Fruit fly (Drosophila melanogaster) whole organism, embryonic: Measurements from ENCODE around the gene CG11836.

Experiments used
- Ada2b ChIP-seq: fragments of 200-800 bp; sonication (Bioruptor generic); IDR thresholded peaks from 2 replicates; pipeline ENCODE4 v1.3.6; 2022; ENCODE audit warnings: missing biosample characterization, missing genetic modification characterization
- Awh ChIP-seq: fragments of 200-800 bp; sonication (Bioruptor generic); IDR thresholded peaks from 2 replicates; pipeline ENCODE4, ENCODE4 v1.3.6; 2022; ENCODE audit warnings: missing biosample characterization, missing genetic modification characterization
- BEAF-32 ChIP-seq: fragments of 200-800 bp; sonication (Bioruptor generic); optimal IDR thresholded peaks from 3 replicates; lab custom pipeline; 2017; ENCODE audit warnings: missing biosample characterization, missing genetic modification characterization, mild to moderate bottlenecking, moderate library complexity, missing genetic modification reagents
- CG10209 ChIP-seq: fragments of 200-800 bp; sonication (Bioruptor generic); optimal IDR thresholded peaks from 3 replicates; lab custom pipeline; 2017; ENCODE audit warnings: missing biosample characterization, mild to moderate bottlenecking, missing genetic modification characterization, missing genetic modification reagents
- CG10267 ChIP-seq: fragments of 200-800 bp; sonication (Bioruptor generic); optimal IDR thresholded peaks from 2 replicates; lab custom pipeline; 2018; ENCODE audit warnings: missing biosample characterization, mild to moderate bottlenecking, missing genetic modification characterization, moderate library complexity
- CG10462 ChIP-seq: fragments of 200-800 bp; sonication (Bioruptor generic); optimal IDR thresholded peaks from 2 replicates; lab custom pipeline; 2016; ENCODE audit warnings: missing biosample characterization, missing genetic modification characterization
- CG12299 ChIP-seq: fragments of 200-800 bp; sonication (Bioruptor generic); optimal IDR thresholded peaks from 2 replicates; lab custom pipeline; 2018; ENCODE audit warnings: missing biosample characterization, mild to moderate bottlenecking, missing genetic modification characterization
- CG14014 ChIP-seq: fragments of 200-800 bp; sonication (Bioruptor generic); IDR thresholded peaks from 2 replicates; pipeline ENCODE4 v1.3.6; 2022; ENCODE audit warnings: missing biosample characterization, missing genetic modification characterization
- CG15073 ChIP-seq: fragments of 200-800 bp; sonication (Bioruptor generic); optimal IDR thresholded peaks from 2 replicates; lab custom pipeline; 2016; ENCODE audit warnings: missing biosample characterization, missing genetic modification characterization
- CG16813 ChIP-seq: fragments of 200-800 bp; sonication (Bioruptor generic); IDR thresholded peaks from 3 replicates; pipeline ENCODE4 v1.3.6; 2022; ENCODE audit warnings: missing biosample characterization, missing genetic modification characterization; ENCODE audit not compliant: partially characterized antibody
- CG2116 ChIP-seq: fragments of 200-800 bp; sonication (Bioruptor generic); optimal IDR thresholded peaks from 3 replicates; lab custom pipeline; 2018; ENCODE audit warnings: missing biosample characterization, mild to moderate bottlenecking, missing genetic modification characterization
- CG2199 ChIP-seq: fragments of 200-800 bp; sonication (Bioruptor generic); IDR thresholded peaks from 3 replicates; pipeline ENCODE4 v1.3.6; 2022; ENCODE audit warnings: missing biosample characterization, missing genetic modification characterization
- CG30020 ChIP-seq: fragments of 200-800 bp; optimal IDR thresholded peaks from 2 replicates; lab custom pipeline; 2019; ENCODE audit warnings: missing biosample characterization, mild to moderate bottlenecking, missing genetic modification characterization, moderate library complexity
- CG30431 ChIP-seq: fragments of 200-800 bp; sonication (Bioruptor generic); optimal IDR thresholded peaks from 2 replicates; lab custom pipeline; 2017; ENCODE audit warnings: missing biosample characterization, missing genetic modification characterization
- CG32772 ChIP-seq: fragments of 200-800 bp; sonication (Bioruptor generic); IDR thresholded peaks from 2 replicates; pipeline ENCODE4 v1.3.6; 2022; ENCODE audit warnings: missing biosample characterization, missing genetic modification characterization
- CG4328 ChIP-seq: fragments of 200-800 bp; sonication (Bioruptor generic); optimal IDR thresholded peaks from 3 replicates; lab custom pipeline; 2017; ENCODE audit warnings: missing biosample characterization, missing genetic modification reagents, missing genetic modification characterization
- CG4617 ChIP-seq: fragments of 200-800 bp; sonication (Bioruptor generic); optimal IDR thresholded peaks from 3 replicates; lab custom pipeline; 2016; ENCODE audit warnings: missing biosample characterization, missing genetic modification characterization, borderline replicate concordance
- CG7839 ChIP-seq: fragments of 200-800 bp; sonication (Bioruptor generic); optimal IDR thresholded peaks from 3 replicates; lab custom pipeline; 2018; ENCODE audit warnings: missing biosample characterization, mild to moderate bottlenecking, missing genetic modification characterization, moderate library complexity
- Dad ChIP-seq: fragments of 200-800 bp; sonication (Bioruptor generic); optimal IDR thresholded peaks from 3 replicates; lab custom pipeline; 2016; ENCODE audit warnings: missing biosample characterization, missing genetic modification characterization
- Dll ChIP-seq: fragments of 200-800 bp; sonication (Bioruptor generic); IDR thresholded peaks from 4 replicates; pipeline ENCODE4 v1.3.6; 2022; ENCODE audit warnings: missing biosample characterization, missing genetic modification characterization; ENCODE audit not compliant: partially characterized antibody
- ERR ChIP-seq: fragments of 200-800 bp; sonication (Bioruptor generic); optimal IDR thresholded peaks from 2 replicates; lab custom pipeline; 2016; ENCODE audit warnings: missing biosample characterization, missing genetic modification characterization
- Ets65A ChIP-seq: fragments of 200-800 bp; sonication (Bioruptor generic); peaks from one replicate; lab custom pipeline; 2016; ENCODE audit warnings: missing biosample characterization, missing genetic modification characterization
- Gug ChIP-seq: fragments of 200-800 bp; sonication (Bioruptor generic); IDR thresholded peaks from 4 replicates; pipeline ENCODE4 v1.3.6; 2022; ENCODE audit warnings: missing biosample characterization, missing genetic modification characterization
- HLHmδ ChIP-seq: fragments of 200-800 bp; sonication (Bioruptor generic); optimal IDR thresholded peaks from 2 replicates; lab custom pipeline; 2018; ENCODE audit warnings: missing biosample characterization, mild to moderate bottlenecking, missing genetic modification characterization, moderate library complexity
- MBD-R2 ChIP-seq: fragments of 200-800 bp; sonication (Bioruptor generic); IDR thresholded peaks from 2 replicates; pipeline ENCODE4 v1.3.6; 2022; ENCODE audit warnings: missing biosample characterization, missing genetic modification characterization
- Meics ChIP-seq: fragments of 200-800 bp; sonication (Bioruptor generic); optimal IDR thresholded peaks from 2 replicates; lab custom pipeline; 2017; ENCODE audit warnings: missing biosample characterization, mild to moderate bottlenecking, missing genetic modification characterization
- Myb ChIP-seq: fragments of 200-800 bp; sonication (Bioruptor generic); optimal IDR thresholded peaks from 2 replicates; lab custom pipeline; 2016; ENCODE audit warnings: missing biosample characterization, missing genetic modification characterization
- NK7.1 ChIP-seq: fragments of 200-800 bp; sonication (Bioruptor generic); optimal IDR thresholded peaks from 3 replicates; lab custom pipeline; 2016; ENCODE audit warnings: missing biosample characterization, missing genetic modification characterization
- Pdp1 ChIP-seq, 2 experiments: fragments of 200-800 bp; sonication (Bioruptor generic); optimal IDR thresholded peaks; 3 replicates each; lab custom pipeline; 2016; ENCODE audit warnings: missing biosample characterization in 2 of 2, missing genetic modification characterization in 2 of 2, mild to moderate bottlenecking in 1 of 2, moderate library complexity in 1 of 2
- Stat92E ChIP-seq, 3 experiments: fragments of >200 bp in 2 of 3; fragments of 200-800 bp in 1 of 3; sonication (Bioruptor generic) in 1 of 3; optimal IDR thresholded peaks; 2 replicates each; lab custom pipeline; 2017 to 2019; ENCODE audit warnings: missing biosample characterization in 3 of 3, missing genetic modification characterization in 3 of 3, mild to moderate bottlenecking in 1 of 3, moderate library complexity in 1 of 3
- Vsx1 ChIP-seq: fragments of 200-800 bp; sonication (Bioruptor generic); optimal IDR thresholded peaks from 2 replicates; lab custom pipeline; 2017; ENCODE audit warnings: missing biosample characterization, mild to moderate bottlenecking, missing genetic modification characterization, missing genetic modification reagents
- abd-A ChIP-seq: fragments of 200-800 bp; sonication (Bioruptor generic); optimal IDR thresholded peaks from 3 replicates; lab custom pipeline; 2019; ENCODE audit warnings: missing biosample characterization, mild to moderate bottlenecking, missing genetic modification characterization, moderate library complexity
- al ChIP-seq: fragments of 200-800 bp; sonication (Bioruptor generic); IDR thresholded peaks from 2 replicates; pipeline ENCODE4 v1.3.6; 2022; ENCODE audit warnings: missing biosample characterization, missing genetic modification characterization
- cas ChIP-seq: fragments of 200-800 bp; sonication (Bioruptor generic); IDR thresholded peaks from 2 replicates; pipeline ENCODE4 v1.3.6; 2022; ENCODE audit warnings: missing biosample characterization, missing genetic modification characterization
- crol ChIP-seq: fragments of 200-800 bp; sonication (Bioruptor generic); IDR thresholded peaks from 2 replicates; pipeline ENCODE4 v1.3.6; 2022; ENCODE audit warnings: missing biosample characterization, missing genetic modification characterization
- da ChIP-seq: fragments of 200-800 bp; sonication (Bioruptor generic); optimal IDR thresholded peaks from 2 replicates; lab custom pipeline; 2016; ENCODE audit warnings: missing biosample characterization, missing genetic modification characterization
- fd3F ChIP-seq: fragments of 200-800 bp; sonication (Bioruptor generic); optimal IDR thresholded peaks from 2 replicates; lab custom pipeline; 2018; ENCODE audit warnings: missing biosample characterization, mild to moderate bottlenecking, missing genetic modification characterization, moderate library complexity
- gfzf ChIP-seq: fragments of 200-800 bp; sonication (Bioruptor generic); optimal IDR thresholded peaks from 2 replicates; lab custom pipeline; 2016; ENCODE audit warnings: missing biosample characterization, mild to moderate bottlenecking, missing genetic modification characterization, moderate library complexity
- ind ChIP-seq: fragments of 200-800 bp; sonication (Bioruptor generic); optimal IDR thresholded peaks from 3 replicates; lab custom pipeline; 2016; ENCODE audit warnings: missing biosample characterization, missing genetic modification characterization
- nerfin-2 ChIP-seq: fragments of 200-800 bp; sonication (Bioruptor generic); IDR thresholded peaks from 2 replicates; pipeline ENCODE4 v1.3.6; 2022; ENCODE audit warnings: missing biosample characterization, missing genetic modification characterization; ENCODE audit not compliant: partially characterized antibody
- sc ChIP-seq, 3 experiments: fragments of >200 bp in 2 of 3; fragments of 200-800 bp in 1 of 3; sonication (Bioruptor generic) in 1 of 3; optimal IDR thresholded peaks; 2 replicates in 2 of 3; 3 replicates in 1 of 3; lab custom pipeline; 2017; ENCODE audit warnings: mild to moderate bottlenecking in 1 of 3, missing biosample characterization in 1 of 3, missing genetic modification characterization in 1 of 3, missing genetic modification reagents in 1 of 3
- slp2 ChIP-seq: fragments of 200-800 bp; sonication (Bioruptor generic); optimal IDR thresholded peaks from 2 replicates; lab custom pipeline; 2016; ENCODE audit warnings: missing biosample characterization, missing genetic modification characterization
- sr ChIP-seq: fragments of 200-800 bp; sonication (Bioruptor generic); IDR thresholded peaks from 3 replicates; pipeline ENCODE4 v1.3.6; 2022; ENCODE audit warnings: missing biosample characterization, missing genetic modification characterization
- tgo ChIP-seq: fragments of 200-800 bp; sonication (Bioruptor generic); IDR thresholded peaks from 3 replicates; pipeline ENCODE4 v1.3.6; 2022; ENCODE audit warnings: missing biosample characterization, missing genetic modification characterization
- tin ChIP-seq: fragments of 200-800 bp; sonication (Bioruptor generic); optimal IDR thresholded peaks from 3 replicates; lab custom pipeline; 2016; ENCODE audit warnings: missing biosample characterization, missing genetic modification characterization
- tll ChIP-seq, 2 experiments: fragments of 200-800 bp in 1 of 2; fragments of >200 bp in 1 of 2; sonication (Bioruptor generic) in 1 of 2; optimal IDR thresholded peaks; 2 replicates each; lab custom pipeline; 2017 to 2019; ENCODE audit warnings: missing biosample characterization in 2 of 2, missing genetic modification characterization in 2 of 2, mild to moderate bottlenecking in 1 of 2, moderate library complexity in 1 of 2

Gene CG11836

dm6 chr3R:25060462-25060861 lies 10.5 kb upstream of the CG11836 start:
- peak; percentile 71 for TF ChIP-seq Vsx1 (GFP tag; lab: Kevin White, UChicago)
- peak in 1 of 2 experiments; percentile 54 for TF ChIP-seq Pdp1 (GFP tag; optimal IDR thresholded peaks at IDR 0.05; lab: Kevin White, UChicago)
- TF ChIP-seq CG4328: no peak

dm6 chr3R:25064907-25065841 lies 5.8 kb upstream of the CG11836 start, which contains the start of the genes veli and PQBP1:
TSS of gene veli (minus strand) at chr3R:25065591.
TSS of gene PQBP1 (plus strand) at chr3R:25065791.
- peak; percentile 50 for TF ChIP-seq CG30020 (tag; lab: Kevin White, UChicago)
- TF ChIP-seq cas (GFP tag; lab: Robert Waterston, UW): no peak
- no peak for TF ChIP-seq CG32772 (GFP tag; lab: Robert Waterston, UW)
- no peak for TF ChIP-seq sr (GFP tag; lab: Robert Waterston, UW)
- no peak for TF ChIP-seq Awh
- TF ChIP-seq CG2199 (GFP tag; lab: Robert Waterston, UW): no peak
- no peak for TF ChIP-seq sc (optimal IDR thresholded peaks at IDR 0.05; lab: Kevin White, UChicago)
- no peak for TF ChIP-seq sc (GFP tag; optimal IDR thresholded peaks at IDR 0.05; lab: Kevin White, UChicago)
- TF ChIP-seq CG14014 (GFP tag; lab: Robert Waterston, UW): no peak
- peak; percentile 41 for TF ChIP-seq MBD-R2 (GFP tag; lab: Robert Waterston, UW)
- TF ChIP-seq CG2116 (GFP tag; lab: Kevin White, UChicago): peak; percentile 50
- no peak for TF ChIP-seq abd-A (tag; lab: Kevin White, UChicago)
- TF ChIP-seq CG15073: no peak
- TF ChIP-seq al (GFP tag; lab: Robert Waterston, UW): no peak
- TF ChIP-seq Meics (GFP tag; lab: Kevin White, UChicago): no peak
- TF ChIP-seq tin (GFP tag; lab: Kevin White, UChicago): no peak
- no peak for TF ChIP-seq Gug
- TF ChIP-seq ERR (GFP tag; lab: Kevin White, UChicago): no peak
- TF ChIP-seq nerfin-2 (GFP tag; lab: Robert Waterston, UW): no peak
- no peak for TF ChIP-seq crol (GFP tag; lab: Robert Waterston, UW)
- no peak for TF ChIP-seq CG7839 (tag; lab: Kevin White, UChicago)
- TF ChIP-seq Dad (GFP tag; lab: Kevin White, UChicago): no peak
- no peak for TF ChIP-seq Ada2b
- no peak for TF ChIP-seq CG10462
- TF ChIP-seq fd3F (GFP tag; lab: Kevin White, UChicago): no peak
- TF ChIP-seq HLHmδ (GFP tag; lab: Kevin White, UChicago): no peak
- TF ChIP-seq CG4617: peak; percentile 50
- TF ChIP-seq NK7.1 (GFP tag; lab: Kevin White, UChicago): no peak
- no peak for TF ChIP-seq CG30431 (GFP tag; lab: Kevin White, UChicago)
- no peak for TF ChIP-seq ind (GFP tag; lab: Kevin White, UChicago)
- TF ChIP-seq Ets65A (GFP tag; lab: Kevin White, UChicago): no peak
- no peak for TF ChIP-seq slp2 (GFP tag; lab: Kevin White, UChicago)
- no peak for TF ChIP-seq CG12299 (tag; lab: Kevin White, UChicago)
- TF ChIP-seq tll (GFP tag; optimal IDR thresholded peaks at IDR 0.05; lab: Kevin White, UChicago): no peak
- peak; percentile 4 for TF ChIP-seq BEAF-32 (GFP tag; lab: Kevin White, UChicago)
- no peak for TF ChIP-seq CG10209 (GFP tag; lab: Kevin White, UChicago)
- peak; percentile 33; the same call in 2 of the 4 replicates for TF ChIP-seq Dll
- TF ChIP-seq Myb: no peak
- TF ChIP-seq da: no peak
- TF ChIP-seq CG10267 (tag; lab: Kevin White, UChicago): peak; percentile 42
- no peak for TF ChIP-seq CG16813 (GFP tag; lab: Robert Waterston, UW)
- no peak for TF ChIP-seq tgo (GFP tag; lab: Robert Waterston, UW)
- no peak for TF ChIP-seq Stat92E (GFP tag; optimal IDR thresholded peaks at IDR 0.05; lab: Kevin White, UChicago)
- peak; percentile 52 for TF ChIP-seq gfzf (GFP tag; lab: Kevin White, UChicago)
